Fruit fly (Drosophila melanogaster) whole organism, embryonic: ENCODE data around the gene Cip4.

Experiments used
- Abd-B ChIP-seq: fragments of 200-800 bp; sonication (Bioruptor generic); optimal IDR thresholded peaks from 2 replicates; lab custom pipeline; 2018; ENCODE audit warnings: missing biosample characterization, mild to moderate bottlenecking, missing genetic modification characterization, moderate library complexity
- Asciz ChIP-seq: fragments of 200-800 bp; sonication (Bioruptor generic); optimal IDR thresholded peaks from 2 replicates; lab custom pipeline; 2017; ENCODE audit warnings: missing biosample characterization, mild to moderate bottlenecking, missing genetic modification characterization, missing genetic modification reagents
- CG10462 ChIP-seq: fragments of 200-800 bp; sonication (Bioruptor generic); optimal IDR thresholded peaks from 2 replicates; lab custom pipeline; 2016; ENCODE audit warnings: missing biosample characterization, missing genetic modification characterization
- CG10543 ChIP-seq: fragments of 200-800 bp; sonication (Bioruptor generic); optimal IDR thresholded peaks from 3 replicates; lab custom pipeline; 2017; ENCODE audit warnings: missing biosample characterization, mild to moderate bottlenecking, missing genetic modification characterization, moderate library complexity
- CG10979 ChIP-seq: fragments of 200-800 bp; sonication (Bioruptor generic); optimal IDR thresholded peaks from 2 replicates; lab custom pipeline; 2018; ENCODE audit warnings: missing biosample characterization, mild to moderate bottlenecking, missing genetic modification characterization, moderate library complexity
- CG11504 ChIP-seq: fragments of 200-800 bp; sonication (Bioruptor generic); optimal IDR thresholded peaks from 3 replicates; lab custom pipeline; 2019; ENCODE audit warnings: missing biosample characterization, mild to moderate bottlenecking, missing genetic modification characterization, moderate library complexity
- CG11723 ChIP-seq: fragments of 200-800 bp; sonication (Bioruptor generic); optimal IDR thresholded peaks from 2 replicates; lab custom pipeline; 2017; ENCODE audit warnings: missing biosample characterization, mild to moderate bottlenecking, missing genetic modification characterization
- CG12155 ChIP-seq: fragments of 200-800 bp; sonication (Bioruptor generic); optimal IDR thresholded peaks from 3 replicates; lab custom pipeline; 2016; ENCODE audit warnings: missing biosample characterization, missing genetic modification characterization
- CG15073 ChIP-seq: fragments of 200-800 bp; sonication (Bioruptor generic); optimal IDR thresholded peaks from 2 replicates; lab custom pipeline; 2016; ENCODE audit warnings: missing biosample characterization, missing genetic modification characterization
- CG1832 ChIP-seq: fragments of 200-800 bp; sonication (Bioruptor generic); optimal IDR thresholded peaks from 2 replicates; lab custom pipeline; 2017; ENCODE audit warnings: missing biosample characterization, mild to moderate bottlenecking, missing genetic modification characterization, inconsistent platforms
- CG18476 ChIP-seq: fragments of 200-800 bp; sonication (Bioruptor generic); optimal IDR thresholded peaks from 2 replicates; lab custom pipeline; 2016; ENCODE audit warnings: missing biosample characterization, mild to moderate bottlenecking, missing genetic modification characterization
- CG2116 ChIP-seq: fragments of 200-800 bp; sonication (Bioruptor generic); optimal IDR thresholded peaks from 3 replicates; lab custom pipeline; 2018; ENCODE audit warnings: missing biosample characterization, mild to moderate bottlenecking, missing genetic modification characterization
- CG2199 ChIP-seq: fragments of 200-800 bp; sonication (Bioruptor generic); IDR thresholded peaks from 3 replicates; pipeline ENCODE4 v1.3.6; 2022; ENCODE audit warnings: missing biosample characterization, missing genetic modification characterization
- CG30020 ChIP-seq: fragments of 200-800 bp; optimal IDR thresholded peaks from 2 replicates; lab custom pipeline; 2019; ENCODE audit warnings: missing biosample characterization, mild to moderate bottlenecking, missing genetic modification characterization, moderate library complexity
- CG32532 ChIP-seq: fragments of 200-800 bp; sonication (Bioruptor generic); IDR thresholded peaks from 2 replicates; pipeline ENCODE4 v1.3.6; 2022; ENCODE audit warnings: missing biosample characterization, missing genetic modification characterization
- CG3407 ChIP-seq: fragments of 200-800 bp; sonication (Bioruptor generic); optimal IDR thresholded peaks from 2 replicates; lab custom pipeline; 2018; ENCODE audit warnings: missing biosample characterization, mild to moderate bottlenecking, missing genetic modification characterization
- CG4328 ChIP-seq: fragments of 200-800 bp; sonication (Bioruptor generic); optimal IDR thresholded peaks from 3 replicates; lab custom pipeline; 2017; ENCODE audit warnings: missing biosample characterization, missing genetic modification reagents, missing genetic modification characterization
- CG4360 ChIP-seq: fragments of 200-800 bp; sonication (Bioruptor generic); IDR thresholded peaks from 2 replicates; pipeline ENCODE4 v1.3.6; 2022; ENCODE audit warnings: missing biosample characterization, missing genetic modification characterization
- CG4707 ChIP-seq: fragments of 200-800 bp; sonication (Bioruptor generic); optimal IDR thresholded peaks from 2 replicates; lab custom pipeline; 2018; ENCODE audit warnings: missing biosample characterization, mild to moderate bottlenecking, missing genetic modification characterization, moderate library complexity
- CG4820 ChIP-seq: fragments of 200-800 bp; sonication (Bioruptor generic); optimal IDR thresholded peaks from 3 replicates; lab custom pipeline; 2016; ENCODE audit warnings: missing biosample characterization, missing genetic modification characterization
- CG6654 ChIP-seq: fragments of 200-800 bp; sonication (Bioruptor generic); optimal IDR thresholded peaks from 2 replicates; lab custom pipeline; 2017; ENCODE audit warnings: missing biosample characterization, mild to moderate bottlenecking, missing genetic modification characterization
- Ets65A ChIP-seq: fragments of 200-800 bp; sonication (Bioruptor generic); peaks from one replicate; lab custom pipeline; 2016; ENCODE audit warnings: missing biosample characterization, missing genetic modification characterization
- GATAe ChIP-seq: fragments of 200-800 bp; sonication (Bioruptor generic); conservative IDR thresholded peaks from 2 replicates; pipeline ENCODE4 v1.3.6; 2022; ENCODE audit warnings: missing biosample characterization, missing genetic modification characterization
- H15 ChIP-seq: fragments of 200-800 bp; sonication (Bioruptor generic); IDR thresholded peaks from 3 replicates; pipeline ENCODE4 v1.3.6; 2022; ENCODE audit warnings: missing biosample characterization, missing genetic modification characterization
- H2.0 ChIP-seq: fragments of 200-800 bp; sonication (Bioruptor generic); IDR thresholded peaks from 2 replicates; pipeline ENCODE4 v1.3.6; 2022; ENCODE audit warnings: missing biosample characterization, missing genetic modification characterization
- Hmr ChIP-seq: fragments of 200-800 bp; sonication (Bioruptor generic); optimal IDR thresholded peaks from 3 replicates; lab custom pipeline; 2017; ENCODE audit warnings: mild to moderate bottlenecking, missing biosample characterization, missing genetic modification reagents, missing genetic modification characterization
- MBD-R2 ChIP-seq: fragments of 200-800 bp; sonication (Bioruptor generic); IDR thresholded peaks from 2 replicates; pipeline ENCODE4 v1.3.6; 2022; ENCODE audit warnings: missing biosample characterization, missing genetic modification characterization
- NC2α ChIP-seq: fragments of 200-800 bp; sonication (Bioruptor generic); optimal IDR thresholded peaks from 2 replicates; lab custom pipeline; 2016; ENCODE audit warnings: missing biosample characterization, missing genetic modification characterization
- Rx ChIP-seq: fragments of 200-800 bp; sonication (Bioruptor generic); IDR thresholded peaks from 2 replicates; pipeline ENCODE4 v1.3.6; 2022; ENCODE audit warnings: missing biosample characterization, missing genetic modification characterization
- Sin3A ChIP-seq: fragments of >200 bp; optimal IDR thresholded peaks from 2 replicates; lab custom pipeline; 2018
- Tbp ChIP-seq: fragments of >200 bp; optimal IDR thresholded peaks from 2 replicates; lab custom pipeline; 2018; ENCODE audit warnings: missing biosample characterization, missing genetic modification characterization
- abd-A ChIP-seq: fragments of 200-800 bp; sonication (Bioruptor generic); optimal IDR thresholded peaks from 3 replicates; lab custom pipeline; 2019; ENCODE audit warnings: missing biosample characterization, mild to moderate bottlenecking, missing genetic modification characterization, moderate library complexity
- btn ChIP-seq: fragments of 200-800 bp; sonication (Bioruptor generic); optimal IDR thresholded peaks from 2 replicates; lab custom pipeline; 2016; ENCODE audit warnings: missing biosample characterization, missing genetic modification characterization
- corto ChIP-seq: fragments of 200-800 bp; sonication (Bioruptor generic); optimal IDR thresholded peaks from 2 replicates; lab custom pipeline; 2016; ENCODE audit warnings: missing biosample characterization, mild to moderate bottlenecking, missing genetic modification characterization, moderate library complexity
- cwo ChIP-seq: fragments of 200-800 bp; sonication (Bioruptor generic); optimal IDR thresholded peaks from 3 replicates; lab custom pipeline; 2017; ENCODE audit warnings: missing biosample characterization, missing genetic modification characterization, mild to moderate bottlenecking, moderate library complexity, missing genetic modification reagents
- emc ChIP-seq: fragments of 200-800 bp; sonication (Bioruptor generic); optimal IDR thresholded peaks from 2 replicates; lab custom pipeline; 2016; ENCODE audit warnings: missing biosample characterization, missing genetic modification characterization
- fd102C ChIP-seq: fragments of 200-800 bp; sonication (Bioruptor generic); optimal IDR thresholded peaks from 2 replicates; lab custom pipeline; 2018; ENCODE audit warnings: missing biosample characterization, mild to moderate bottlenecking, missing genetic modification characterization, moderate library complexity
- gce ChIP-seq: fragments of 200-800 bp; sonication (Bioruptor generic); IDR thresholded peaks from 3 replicates; pipeline ENCODE4 v1.3.6; 2022; ENCODE audit warnings: missing biosample characterization, missing genetic modification characterization
- jumu ChIP-seq: fragments of 200-800 bp; sonication (Bioruptor generic); optimal IDR thresholded peaks from 3 replicates; lab custom pipeline; 2016; ENCODE audit warnings: missing biosample characterization, missing genetic modification characterization
- ken ChIP-seq: fragments of 200-800 bp; sonication (Bioruptor generic); IDR thresholded peaks from 3 replicates; pipeline ENCODE4 v1.3.6; 2022; ENCODE audit warnings: missing biosample characterization, missing genetic modification characterization
- lbe ChIP-seq: fragments of 200-800 bp; sonication (Bioruptor generic); optimal IDR thresholded peaks from 2 replicates; lab custom pipeline; 2016; ENCODE audit warnings: missing biosample characterization, mild to moderate bottlenecking, missing genetic modification characterization
- nau ChIP-seq: fragments of 200-800 bp; sonication (Bioruptor generic); optimal IDR thresholded peaks from 3 replicates; lab custom pipeline; 2017; ENCODE audit warnings: missing biosample characterization, mild to moderate bottlenecking, missing genetic modification characterization, missing genetic modification reagents
- nmo ChIP-seq: fragments of 200-800 bp; sonication (Bioruptor generic); optimal IDR thresholded peaks from 2 replicates; lab custom pipeline; 2018; ENCODE audit warnings: missing biosample characterization, mild to moderate bottlenecking, missing genetic modification characterization, moderate library complexity
- tgo ChIP-seq: fragments of 200-800 bp; sonication (Bioruptor generic); IDR thresholded peaks from 3 replicates; pipeline ENCODE4 v1.3.6; 2022; ENCODE audit warnings: missing biosample characterization, missing genetic modification characterization
- toy ChIP-seq: fragments of 200-800 bp; sonication (Bioruptor generic); IDR thresholded peaks from 2 replicates; pipeline ENCODE4 v1.3.6; 2022; ENCODE audit warnings: missing biosample characterization, missing genetic modification characterization
- trh ChIP-seq: fragments of 200-800 bp; sonication (Bioruptor generic); optimal IDR thresholded peaks from 2 replicates; lab custom pipeline; 2016; ENCODE audit warnings: missing biosample characterization, missing genetic modification characterization
- twi ChIP-seq: fragments of 200-800 bp; optimal IDR thresholded peaks from 2 replicates; lab custom pipeline; 2019; ENCODE audit warnings: missing biosample characterization, mild to moderate bottlenecking, missing genetic modification characterization, moderate library complexity
- vnd ChIP-seq: fragments of 200-800 bp; sonication (Bioruptor generic); IDR thresholded peaks from 3 replicates; pipeline ENCODE4 v1.3.6; 2022; ENCODE audit warnings: missing biosample characterization, missing genetic modification characterization; ENCODE audit not compliant: partially characterized antibody
- zf30C ChIP-seq: fragments of 200-800 bp; sonication (Bioruptor generic); optimal IDR thresholded peaks from 3 replicates; lab custom pipeline; 2018; ENCODE audit warnings: missing biosample characterization, mild to moderate bottlenecking, missing genetic modification characterization

Gene Cip4

dm6 chr3L:4363887-4364794 lies at the start of gene Cip4, which contains the start of gene mRpS6 (continued):
- TF ChIP-seq CG3407 (GFP tag; lab: Kevin White, UChicago) (peak; percentile 51), nmo (GFP tag; lab: Kevin White, UChicago) (peak; percentile 91), tgo (GFP tag; lab: Robert Waterston, UW) (peak; percentile 67), CG4360 (GFP tag; lab: Robert Waterston, UW) (no peak), CG4707 (GFP tag; lab: Kevin White, UChicago) (no peak), twi (peak; percentile 73), CG1832 (no peak), Tbp (GFP tag; lab: Kevin White, UChicago) (no peak), Abd-B (GFP tag; lab: Kevin White, UChicago) (peak; percentile 88), GATAe (GFP tag; lab: Robert Waterston, UW) (no peak), CG11504 (tag; lab: Kevin White, UChicago) (no peak), CG4328 (GFP tag; lab: Kevin White, UChicago) (no peak), CG30020 (tag; lab: Kevin White, UChicago) (peak; percentile 68), CG4820 (no peak), Rx (peak; percentile 64), H15 (0 out of 3 replicates have a peak, but pooled peaks have one; percentile 48), zf30C (GFP tag; lab: Kevin White, UChicago) (no peak), CG11723 (GFP tag; lab: Kevin White, UChicago) (peak; percentile 33), vnd (GFP tag; lab: Robert Waterston, UW) (no peak), CG2199 (GFP tag; lab: Robert Waterston, UW) (0 out of 3 replicates have a peak, but pooled peaks have one; percentile 31), corto (GFP tag; lab: Kevin White, UChicago) (peak; percentile 47), lbe (GFP tag; lab: Kevin White, UChicago) (no peak), CG6654 (peak; percentile 54), CG18476 (GFP tag; lab: Kevin White, UChicago) (no peak), NC2α (no peak), Asciz (peak; percentile 47), cwo (GFP tag; lab: Kevin White, UChicago) (peak; percentile 37), abd-A (tag; lab: Kevin White, UChicago) (peak; percentile 34), trh (peak; percentile 69), nau (GFP tag; lab: Kevin White, UChicago) (no peak), toy (GFP tag; lab: Robert Waterston, UW) (no peak), MBD-R2 (GFP tag; lab: Robert Waterston, UW) (peak; percentile 79), jumu (GFP tag; lab: Kevin White, UChicago) (no peak), emc (no peak), CG10462 (peak; percentile 76), CG32532 (GFP tag; lab: Robert Waterston, UW) (peak; percentile 84), btn (no peak), gce (0 out of 3 replicates have a peak, but pooled peaks have one; percentile 48), H2.0 (GFP tag; lab: Robert Waterston, UW) (peak; percentile 90), CG10543 (GFP tag; lab: Kevin White, UChicago) (peak; percentile 85), CG10979 (no peak), ken (peak; percentile 84), fd102C (GFP tag; lab: Kevin White, UChicago) (no peak), CG12155 (GFP tag; lab: Kevin White, UChicago) (peak; percentile 72), Sin3A (no peak), CG2116 (peak; percentile 75), CG15073 (GFP tag; lab: Kevin White, UChicago) (peak; percentile 49), Ets65A (GFP tag; lab: Kevin White, UChicago) (peak; percentile 91), Hmr (peak; percentile 87)
